Fruit fly (Drosophila melanogaster): Measurements from ENCODE around the gene CG13102.
A peak's percentile ranks its signal among the peaks of the same experiment; 100 is the strongest.

Gene CG13102

DNA sequence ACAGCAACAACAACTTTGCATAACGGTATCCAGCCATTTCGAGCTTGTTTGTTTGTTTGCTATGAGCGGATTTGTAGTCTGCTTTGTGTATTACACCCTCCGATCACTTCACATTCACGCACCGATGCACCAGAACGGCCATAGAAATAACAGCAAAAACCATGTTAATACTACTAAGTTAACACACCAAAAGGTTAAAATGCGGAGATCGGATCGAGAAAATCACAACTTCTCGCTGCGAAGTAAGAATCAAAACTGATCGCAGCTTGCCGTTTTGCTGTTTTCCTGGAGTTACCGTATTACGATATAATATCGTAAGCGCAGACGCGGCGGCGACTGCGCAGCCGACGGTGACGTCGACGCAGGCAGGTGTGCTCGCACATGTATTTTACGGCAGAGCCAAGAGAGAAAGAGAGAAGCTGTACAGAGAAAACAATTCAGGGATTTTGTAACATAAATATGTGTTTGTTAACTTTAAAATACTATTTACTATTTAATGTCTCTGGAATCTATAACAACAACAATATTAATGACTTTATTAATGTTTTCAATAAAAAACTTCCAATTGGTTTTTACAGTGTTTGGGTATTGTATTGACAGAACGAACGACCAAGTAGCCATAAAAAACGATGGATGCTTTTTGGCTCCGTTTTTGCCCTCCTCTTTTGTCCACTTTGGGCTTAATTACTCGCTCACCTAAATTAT, 27.2 kb upstream of the CG13102 start, which contains the start of gene CG13101 (continued):
- TF ChIP-seq ranshi (GFP tag; IDR thresholded peaks at IDR 0.05) (peak; percentile 94), CG4424 (GFP tag; optimal IDR thresholded peaks at IDR 0.05) (peak; percentile 93), insv (GFP tag; optimal IDR thresholded peaks at IDR 0.05) (peak in 1 of 2 experiments; percentile 27), CG3407 (GFP tag; optimal IDR thresholded peaks at IDR 0.05) (peak; percentile 87), h (optimal IDR thresholded peaks at IDR 0.05) (no peak), croc (GFP tag; conservative IDR thresholded peaks at IDR 0.05) (peak; percentile 83), CrebB (tag; optimal IDR thresholded peaks at IDR 0.05) (peak; percentile 91), chinmo (GFP tag; IDR thresholded peaks at IDR 0.05; ENCODE audit: partially characterized antibody) (0 out of 4 replicates have a peak, but pooled peaks have one; percentile 65), CG12155 (GFP tag; optimal IDR thresholded peaks at IDR 0.05) (peak; percentile 88), CG2712 (tag; optimal IDR thresholded peaks at IDR 0.05) (peak; percentile 97), Ssrp (tag; optimal IDR thresholded peaks at IDR 0.05) (peak; percentile 87), CG7963 (GFP tag; IDR thresholded peaks at IDR 0.05; ENCODE audit: partially characterized antibody) (no peak), cwo (GFP tag; optimal IDR thresholded peaks at IDR 0.05) (peak; percentile 89), Hr51 (GFP tag; optimal IDR thresholded peaks at IDR 0.05) (peak; percentile 86 to 94), Dbx (GFP tag; IDR thresholded peaks at IDR 0.05) (peak; percentile 95), Myb (GFP tag; optimal IDR thresholded peaks at IDR 0.05) (peak; percentile 48), Med (GFP tag) (peak; percentile 96), salm (tag; optimal IDR thresholded peaks at IDR 0.05) (peak; percentile 88), zen2 (GFP tag; IDR thresholded peaks at IDR 0.05; ENCODE audit: partially characterized antibody) (no peak), sc (optimal IDR thresholded peaks at IDR 0.05) (no peak), sc (GFP tag; optimal IDR thresholded peaks at IDR 0.05) (peak; percentile 85), E2f2 (GFP tag; IDR thresholded peaks at IDR 0.05) (peak; percentile 79), br (optimal IDR thresholded peaks at IDR 0.05) (no peak), yki (optimal IDR thresholded peaks at IDR 0.05) (no peak), NFAT (GFP tag; IDR thresholded peaks at IDR 0.05) (peak; percentile 86), BEAF-32 (GFP tag; optimal IDR thresholded peaks at IDR 0.05) (no peak), CG11398 (GFP tag; optimal IDR thresholded peaks at IDR 0.05) (peak; percentile 54), en (GFP tag; optimal IDR thresholded peaks at IDR 0.05) (peak; percentile 68), sqz (GFP tag; optimal IDR thresholded peaks at IDR 0.05) (peak; percentile 92), fu2 (GFP tag; optimal IDR thresholded peaks at IDR 0.05) (peak; percentile 63), CG4707 (GFP tag; optimal IDR thresholded peaks at IDR 0.05) (peak; percentile 57), CG3163 (GFP tag; optimal IDR thresholded peaks at IDR 0.05) (peak; percentile 69), MTF-1 (GFP tag; optimal IDR thresholded peaks at IDR 0.05; ENCODE audit: borderline replicate concordance) (peak; percentile 79), CG15073 (GFP tag; optimal IDR thresholded peaks at IDR 0.05) (peak; percentile 56), ci (GFP tag; IDR thresholded peaks at IDR 0.05) (peak; percentile 96), exex (tag; optimal IDR thresholded peaks at IDR 0.05) (peak; percentile 70), CG6254 (GFP tag; optimal IDR thresholded peaks at IDR 0.05) (peak; percentile 88), pzg (GFP tag; optimal IDR thresholded peaks at IDR 0.05) (peak; percentile 2), Meics (GFP tag; optimal IDR thresholded peaks at IDR 0.05) (peak; percentile 93), CG6765 (GFP tag; optimal IDR thresholded peaks at IDR 0.05) (peak; percentile 82), CG11695 (GFP tag; IDR thresholded peaks at IDR 0.05) (peak; percentile 97), Nf-YC (tag; optimal IDR thresholded peaks at IDR 0.05) (peak; percentile 71), HmgD (GFP tag; optimal IDR thresholded peaks at IDR 0.05) (no peak), Gsc (GFP tag; IDR thresholded peaks at IDR 0.05) (no peak), knrl (GFP tag; IDR thresholded peaks at IDR 0.05; ENCODE audit: partially characterized antibody) (no peak), gsb (GFP tag; IDR thresholded peaks at IDR 0.05) (peak; percentile 89), Jarid2 (GFP tag; optimal IDR thresholded peaks at IDR 0.05) (peak; percentile 78), CG16815 (GFP tag; optimal IDR thresholded peaks at IDR 0.05) (peak; percentile 76), Side (GFP tag; optimal IDR thresholded peaks at IDR 0.05) (peak; percentile 77), CG12219 (GFP tag; optimal IDR thresholded peaks at IDR 0.05) (peak; percentile 88)
